Worm (Caenorhabditis elegans) whole organism, L4/young adult: ENCODE measurements around the gene cut-5.

ENCODE experiments used
- W03F9.2 ChIP-seq: fragments of 150-350 bp; optimal IDR thresholded peaks from 2 replicates; lab custom pipeline; 2014; ENCODE audit warnings: missing biosample characterization, missing genetic modification characterization
- him-1 ChIP-seq: sonication (generic microtip); optimal IDR thresholded peaks from 2 replicates; lab custom pipeline; 2016; ENCODE audit warnings: missing genotype, missing genetic modification reagents, missing genetic modification characterization, missing compliant biosample characterization

DNA sequence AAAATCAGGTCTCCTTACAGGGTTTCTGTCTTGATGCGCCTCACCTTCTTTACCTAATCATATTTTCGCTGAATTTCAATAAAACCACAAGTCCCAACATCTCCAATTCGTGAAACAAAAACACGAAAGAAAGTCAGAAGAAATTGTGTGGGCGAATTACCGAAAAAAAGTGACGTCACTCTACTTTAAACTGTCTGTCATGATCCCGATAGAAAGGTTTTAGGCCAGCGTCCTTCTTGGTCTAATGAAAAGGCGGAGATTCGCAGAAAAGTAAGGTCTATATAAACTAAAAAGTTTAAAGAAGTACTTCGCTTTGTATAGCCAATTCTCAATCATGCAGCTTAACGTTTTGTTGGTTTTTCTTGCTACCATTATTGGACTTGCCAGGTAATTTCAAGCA lies 31.7 kb downstream of the cut-5 start, which contains the start of gene cnc-8:
- TF ChIP-seq him-1 (tag; lab: Kevin White, UChicago) = no peak
- no peak for TF ChIP-seq W03F9.2 (tag; lab: Kevin White, UChicago)
